Fruit fly (Drosophila melanogaster) whole organism, embryonic: ENCODE measurements around the gene CG34429.
A peak's percentile ranks its signal among the peaks of the same experiment; 100 is the strongest.

ENCODE experiments used
- Abd-B ChIP-seq: fragments of 200-800 bp; sonication (Bioruptor generic); optimal IDR thresholded peaks from 2 replicates; lab custom pipeline; 2018; ENCODE audit warnings: missing biosample characterization, mild to moderate bottlenecking, missing genetic modification characterization, moderate library complexity
- Aef1 ChIP-seq: fragments of 200-800 bp; sonication (Bioruptor generic); IDR thresholded peaks from 3 replicates; pipeline ENCODE4 v1.3.6; 2022; ENCODE audit warnings: missing biosample characterization, missing genetic modification characterization
- CG1024 ChIP-seq: fragments of 200-800 bp; sonication (Bioruptor generic); IDR thresholded peaks from 2 replicates; pipeline ENCODE4 v1.3.6; 2022; ENCODE audit warnings: missing biosample characterization, missing genetic modification characterization
- CG10321 ChIP-seq: fragments of 200-800 bp; sonication (Bioruptor generic); IDR thresholded peaks from 2 replicates; pipeline ENCODE4 v1.3.6; 2022; ENCODE audit warnings: missing biosample characterization, missing genetic modification characterization
- CG10565 ChIP-seq: fragments of 200-800 bp; sonication (Bioruptor generic); optimal IDR thresholded peaks from 3 replicates; lab custom pipeline; 2016; ENCODE audit warnings: missing biosample characterization, mild to moderate bottlenecking, missing genetic modification characterization
- CG11093 ChIP-seq: fragments of 200-800 bp; sonication (Bioruptor generic); IDR thresholded peaks from 3 replicates; pipeline ENCODE4 v1.3.6; 2022; ENCODE audit warnings: missing biosample characterization, missing genetic modification characterization
- CG11723 ChIP-seq: fragments of 200-800 bp; sonication (Bioruptor generic); optimal IDR thresholded peaks from 2 replicates; lab custom pipeline; 2017; ENCODE audit warnings: missing biosample characterization, mild to moderate bottlenecking, missing genetic modification characterization
- CG12071 ChIP-seq: fragments of 200-800 bp; sonication (Bioruptor generic); optimal IDR thresholded peaks from 3 replicates; lab custom pipeline; 2018; ENCODE audit warnings: missing biosample characterization, mild to moderate bottlenecking, missing genetic modification characterization
- CG15514 ChIP-seq: fragments of 200-800 bp; sonication (Bioruptor generic); optimal IDR thresholded peaks from 3 replicates; lab custom pipeline; 2017; ENCODE audit warnings: missing biosample characterization, missing genetic modification characterization, mild to moderate bottlenecking, moderate library complexity, missing genetic modification reagents
- CG15696 ChIP-seq: fragments of 200-800 bp; sonication (Bioruptor generic); optimal IDR thresholded peaks from 2 replicates; lab custom pipeline; 2019; ENCODE audit warnings: missing biosample characterization, mild to moderate bottlenecking, missing genetic modification characterization, moderate library complexity
- CG1603 ChIP-seq: fragments of 200-800 bp; sonication (Bioruptor generic); optimal IDR thresholded peaks from 2 replicates; lab custom pipeline; 2019; ENCODE audit warnings: missing biosample characterization, mild to moderate bottlenecking, missing genetic modification characterization, moderate library complexity
- CG17385 ChIP-seq: fragments of 200-800 bp; sonication (Bioruptor generic); optimal IDR thresholded peaks from 3 replicates; lab custom pipeline; 2018; ENCODE audit warnings: missing biosample characterization, mild to moderate bottlenecking, missing genetic modification characterization
- CG2120 ChIP-seq: fragments of 200-800 bp; sonication (Bioruptor generic); optimal IDR thresholded peaks from 3 replicates; lab custom pipeline; 2016; ENCODE audit warnings: missing biosample characterization, missing genetic modification characterization
- CG30403 ChIP-seq: fragments of 200-800 bp; sonication (Bioruptor generic); optimal IDR thresholded peaks from 3 replicates; lab custom pipeline; 2016; ENCODE audit warnings: missing biosample characterization, missing genetic modification characterization
- CG32532 ChIP-seq: fragments of 200-800 bp; sonication (Bioruptor generic); IDR thresholded peaks from 2 replicates; pipeline ENCODE4 v1.3.6; 2022; ENCODE audit warnings: missing biosample characterization, missing genetic modification characterization
- CG42726 ChIP-seq: fragments of 200-800 bp; sonication (Bioruptor generic); IDR thresholded peaks from 2 replicates; pipeline ENCODE4 v1.3.6; 2022; ENCODE audit warnings: missing biosample characterization, missing genetic modification characterization; ENCODE audit not compliant: partially characterized antibody
- CG4404 ChIP-seq: fragments of 200-800 bp; sonication (Bioruptor generic); IDR thresholded peaks from 2 replicates; pipeline ENCODE4 v1.3.6; 2022; ENCODE audit warnings: missing biosample characterization, missing genetic modification characterization
- CG4617 ChIP-seq: fragments of 200-800 bp; sonication (Bioruptor generic); optimal IDR thresholded peaks from 3 replicates; lab custom pipeline; 2016; ENCODE audit warnings: missing biosample characterization, missing genetic modification characterization, borderline replicate concordance
- CG6272 ChIP-seq: fragments of 200-800 bp; sonication (Bioruptor generic); IDR thresholded peaks from 2 replicates; pipeline ENCODE4 v1.3.6; 2022; ENCODE audit warnings: missing biosample characterization, missing genetic modification characterization
- CG6854 ChIP-seq: fragments of 200-800 bp; sonication (Bioruptor generic); optimal IDR thresholded peaks from 3 replicates; lab custom pipeline; 2017; ENCODE audit warnings: missing biosample characterization, mild to moderate bottlenecking, missing genetic modification characterization
- CG8924 ChIP-seq: fragments of 200-800 bp; optimal IDR thresholded peaks from 3 replicates; lab custom pipeline; 2019; ENCODE audit warnings: missing biosample characterization, mild to moderate bottlenecking, missing genetic modification characterization, moderate library complexity
- Camta ChIP-seq: fragments of 200-800 bp; sonication (Bioruptor generic); optimal IDR thresholded peaks from 2 replicates; lab custom pipeline; 2016; ENCODE audit warnings: missing biosample characterization, missing genetic modification characterization
- Dek ChIP-seq: fragments of 200-800 bp; sonication (Bioruptor generic); optimal IDR thresholded peaks from 3 replicates; lab custom pipeline; 2019; ENCODE audit warnings: missing biosample characterization, mild to moderate bottlenecking, missing genetic modification characterization, moderate library complexity
- Dip2 ChIP-seq: fragments of 200-800 bp; sonication (Bioruptor generic); IDR thresholded peaks from 2 replicates; pipeline ENCODE4 v1.3.6; 2022; ENCODE audit warnings: missing biosample characterization, missing genetic modification characterization
- Fer2 ChIP-seq: fragments of 200-800 bp; sonication (Bioruptor generic); optimal IDR thresholded peaks from 2 replicates; lab custom pipeline; 2018; ENCODE audit warnings: missing biosample characterization, mild to moderate bottlenecking, missing genetic modification characterization, moderate library complexity
- Hey ChIP-seq: fragments of 200-800 bp; sonication (Bioruptor generic); optimal IDR thresholded peaks from 3 replicates; lab custom pipeline; 2018; ENCODE audit warnings: missing biosample characterization, mild to moderate bottlenecking, missing genetic modification characterization
- Hsf ChIP-seq: fragments of 200-800 bp; sonication (Bioruptor generic); optimal IDR thresholded peaks from 3 replicates; lab custom pipeline; 2016; ENCODE audit warnings: missing biosample characterization, missing genetic modification characterization
- Oli ChIP-seq: fragments of 200-800 bp; sonication (Bioruptor generic); optimal IDR thresholded peaks from 2 replicates; lab custom pipeline; 2018; ENCODE audit warnings: missing biosample characterization, mild to moderate bottlenecking, missing genetic modification characterization, moderate library complexity
- Pdp1 ChIP-seq, 2 experiments: fragments of 200-800 bp; sonication (Bioruptor generic); optimal IDR thresholded peaks; 3 replicates each; lab custom pipeline; 2016; ENCODE audit warnings: missing biosample characterization in 2 of 2, missing genetic modification characterization in 2 of 2, mild to moderate bottlenecking in 1 of 2, moderate library complexity in 1 of 2
- Sry-β ChIP-seq: fragments of 200-800 bp; sonication (Bioruptor generic); optimal IDR thresholded peaks from 2 replicates; lab custom pipeline; 2018; ENCODE audit warnings: missing biosample characterization, mild to moderate bottlenecking, missing genetic modification characterization, moderate library complexity
- Xrp1 ChIP-seq: fragments of 200-800 bp; sonication (Bioruptor generic); IDR thresholded peaks from 2 replicates; pipeline ENCODE4 v1.3.6; 2022; ENCODE audit warnings: missing biosample characterization, missing genetic modification characterization
- YL-1 ChIP-seq: fragments of 200-800 bp; sonication (Bioruptor generic); optimal IDR thresholded peaks from 3 replicates; lab custom pipeline; 2017; ENCODE audit warnings: missing biosample characterization, mild to moderate bottlenecking, missing genetic modification characterization
- ap ChIP-seq: fragments of 200-800 bp; sonication (Bioruptor generic); IDR thresholded peaks from 2 replicates; pipeline ENCODE4 v1.3.6; 2022; ENCODE audit warnings: missing biosample characterization, missing genetic modification characterization
- ash1 ChIP-seq: fragments of 200-800 bp; sonication (Bioruptor generic); optimal IDR thresholded peaks from 2 replicates; lab custom pipeline; 2018; ENCODE audit warnings: missing biosample characterization, mild to moderate bottlenecking, missing genetic modification characterization
- ci ChIP-seq: fragments of 200-800 bp; sonication (Bioruptor generic); IDR thresholded peaks from 3 replicates; pipeline ENCODE4 v1.3.6; 2022; ENCODE audit warnings: missing biosample characterization, missing genetic modification characterization
- crp ChIP-seq, 2 experiments: fragments of 200-800 bp; sonication (Bioruptor generic); optimal IDR thresholded peaks; 2 replicates in 1 of 2; 3 replicates in 1 of 2; lab custom pipeline; 2017; ENCODE audit warnings: missing biosample characterization in 2 of 2, missing genetic modification characterization in 2 of 2, mild to moderate bottlenecking in 1 of 2, moderate library complexity in 1 of 2
- dysf ChIP-seq: fragments of 200-800 bp; sonication (Bioruptor generic); IDR thresholded peaks from 3 replicates; pipeline ENCODE4 v1.3.6; 2022; ENCODE audit warnings: missing biosample characterization, missing genetic modification characterization
- fd96Cb ChIP-seq: fragments of 200-800 bp; sonication (Bioruptor generic); optimal IDR thresholded peaks from 2 replicates; lab custom pipeline; 2018; ENCODE audit warnings: missing biosample characterization, mild to moderate bottlenecking, missing genetic modification characterization, moderate library complexity
- gsb ChIP-seq: fragments of 200-800 bp; sonication (Bioruptor generic); IDR thresholded peaks from 2 replicates; pipeline ENCODE4 v1.3.6; 2022; ENCODE audit warnings: missing biosample characterization, missing genetic modification characterization
- ken ChIP-seq: fragments of 200-800 bp; sonication (Bioruptor generic); IDR thresholded peaks from 3 replicates; pipeline ENCODE4 v1.3.6; 2022; ENCODE audit warnings: missing biosample characterization, missing genetic modification characterization
- mld ChIP-seq: fragments of 200-800 bp; sonication (Bioruptor generic); IDR thresholded peaks from 3 replicates; pipeline ENCODE4 v1.3.6; 2022; ENCODE audit warnings: missing biosample characterization, missing genetic modification characterization; ENCODE audit not compliant: partially characterized antibody
- pan ChIP-seq, 4 experiments: fragments of >200 bp in 3 of 4; fragments of 200-800 bp in 1 of 4; sonication (Bioruptor generic) in 1 of 4; optimal IDR thresholded peaks in 3 of 4; IDR thresholded peaks in 1 of 4; 2 replicates each; pipeline versions ENCODE4 v1.3.6 to Lab custom; 2017 to 2022; ENCODE audit warnings: missing biosample characterization in 2 of 4, missing genetic modification characterization in 2 of 4, mixed read lengths in 1 of 4
- phol ChIP-seq: fragments of 200-800 bp; sonication (Bioruptor generic); optimal IDR thresholded peaks from 3 replicates; lab custom pipeline; 2018; ENCODE audit warnings: missing biosample characterization, mild to moderate bottlenecking, missing genetic modification characterization, moderate library complexity
- pnt ChIP-seq: fragments of 200-800 bp; sonication (Bioruptor generic); optimal IDR thresholded peaks from 3 replicates; lab custom pipeline; 2016; ENCODE audit warnings: missing biosample characterization, missing genetic modification characterization
- pros ChIP-seq: fragments of 200-800 bp; sonication (Bioruptor generic); optimal IDR thresholded peaks from 3 replicates; lab custom pipeline; 2019; ENCODE audit warnings: missing biosample characterization, mild to moderate bottlenecking, missing genetic modification characterization, moderate library complexity
- sens-2 ChIP-seq: fragments of 200-800 bp; sonication (Bioruptor generic); IDR thresholded peaks from 2 replicates; pipeline ENCODE4 v1.3.6; 2022; ENCODE audit warnings: missing biosample characterization, missing genetic modification characterization
- tap ChIP-seq: fragments of 200-800 bp; optimal IDR thresholded peaks from 3 replicates; lab custom pipeline; 2019; ENCODE audit warnings: missing biosample characterization, mild to moderate bottlenecking, missing genetic modification characterization, moderate library complexity
- vfl ChIP-seq: fragments of 200-800 bp; sonication (Bioruptor generic); optimal IDR thresholded peaks from 2 replicates; lab custom pipeline; 2016; ENCODE audit warnings: missing biosample characterization, missing genetic modification characterization
- zf30C ChIP-seq: fragments of 200-800 bp; sonication (Bioruptor generic); optimal IDR thresholded peaks from 3 replicates; lab custom pipeline; 2018; ENCODE audit warnings: missing biosample characterization, mild to moderate bottlenecking, missing genetic modification characterization

Gene CG34429

dm6 chr3L:13030055-13030634 lies 32.7 kb upstream of the CG34429 start (continued):
- TF ChIP-seq pan (optimal IDR thresholded peaks at IDR 0.05; lab: Kevin White, UChicago): no peak
- TF ChIP-seq pan (GFP tag; optimal IDR thresholded peaks at IDR 0.05 in 1 of 2, IDR thresholded peaks at IDR 0.05 in 1 of 2): peak in 1 of 2 experiments; percentile 53
- no peak for TF ChIP-seq CG6272 (GFP tag; lab: Robert Waterston, UW)
- no peak for TF ChIP-seq YL-1 (GFP tag; lab: Kevin White, UChicago)
- TF ChIP-seq fd96Cb (tag; lab: Kevin White, UChicago): peak; percentile 6
- no peak for TF ChIP-seq CG11723 (GFP tag; lab: Kevin White, UChicago)
- no peak for TF ChIP-seq Sry-β (GFP tag; lab: Kevin White, UChicago)
- no peak for TF ChIP-seq vfl (GFP tag; lab: Kevin White, UChicago)
- TF ChIP-seq Fer2 (tag; lab: Kevin White, UChicago): no peak
- TF ChIP-seq CG10321 (GFP tag; lab: Robert Waterston, UW): no peak
- no peak for TF ChIP-seq Dip2
- no peak for TF ChIP-seq CG12071 (GFP tag; lab: Kevin White, UChicago)
- no peak for TF ChIP-seq CG11093 (GFP tag; lab: Robert Waterston, UW)
- TF ChIP-seq pnt (GFP tag; lab: Kevin White, UChicago): no peak
- TF ChIP-seq ash1: no peak
- TF ChIP-seq Abd-B (GFP tag; lab: Kevin White, UChicago): peak; percentile 37
- peak; percentile 33 for TF ChIP-seq zf30C (GFP tag; lab: Kevin White, UChicago)
- TF ChIP-seq Oli: peak; percentile 47
- TF ChIP-seq CG1603 (tag; lab: Kevin White, UChicago): peak; percentile 37
- no peak for TF ChIP-seq CG4617 (GFP tag; lab: Kevin White, UChicago)
- no peak for TF ChIP-seq CG1024
- no peak for TF ChIP-seq Camta (GFP tag; lab: Kevin White, UChicago)
- no peak for TF ChIP-seq CG4404
- 0 out of 3 replicates have a peak, but pooled peaks have one; percentile 22 for TF ChIP-seq ci (GFP tag; lab: Robert Waterston, UW)
- no peak for TF ChIP-seq CG15514
- peak; percentile 10 for TF ChIP-seq phol (tag; lab: Kevin White, UChicago)
- TF ChIP-seq gsb (GFP tag; lab: Robert Waterston, UW): no peak
- peak; percentile 37 for TF ChIP-seq CG30403 (GFP tag; lab: Kevin White, UChicago)
- TF ChIP-seq pros (GFP tag; lab: Kevin White, UChicago): no peak
- TF ChIP-seq Hsf (GFP tag; lab: Kevin White, UChicago): no peak
- TF ChIP-seq Xrp1 (GFP tag; lab: Robert Waterston, UW): no peak; the same call in 1 of the 2 replicates
- no peak for TF ChIP-seq Aef1 (GFP tag; lab: Robert Waterston, UW)
- TF ChIP-seq CG32532: no peak
- TF ChIP-seq crp (GFP tag; optimal IDR thresholded peaks at IDR 0.05; lab: Kevin White, UChicago): no peak
- TF ChIP-seq tap (tag; lab: Kevin White, UChicago): no peak
- TF ChIP-seq CG42726 (GFP tag; lab: Robert Waterston, UW): no peak
- TF ChIP-seq CG17385 (GFP tag; lab: Kevin White, UChicago): no peak
- TF ChIP-seq Dek (tag; lab: Kevin White, UChicago): no peak
- no peak for TF ChIP-seq CG10565 (GFP tag; lab: Kevin White, UChicago)
- no peak for TF ChIP-seq CG15696 (tag; lab: Kevin White, UChicago)
- peak; percentile 22 for TF ChIP-seq CG8924
- TF ChIP-seq ap (GFP tag; lab: Robert Waterston, UW): no peak
- peak in 1 of 2 experiments; percentile 16 for TF ChIP-seq Pdp1 (GFP tag; optimal IDR thresholded peaks at IDR 0.05; lab: Kevin White, UChicago)
- peak; percentile 58; the same call in 1 of the 3 replicates for TF ChIP-seq dysf (GFP tag; lab: Robert Waterston, UW)
- peak; percentile 22 for TF ChIP-seq CG2120 (GFP tag; lab: Kevin White, UChicago)
- no peak for TF ChIP-seq mld
- no peak for TF ChIP-seq sens-2 (GFP tag; lab: Robert Waterston, UW)
- no peak for TF ChIP-seq Hey (tag; lab: Kevin White, UChicago)
- TF ChIP-seq ken: no peak
- no peak for TF ChIP-seq CG6854
